Worm (Caenorhabditis elegans): ENCODE results near the gene cri-2.

ce11 chrV:8238290-8238689 is 36.7 kb downstream of the cri-2 start, which contains the start of gene rol-3:
- no peak for TF ChIP-seq W03F9.2 (tag; optimal IDR thresholded peaks at IDR 0.05)
- TF ChIP-seq dao-5 (tag; optimal IDR thresholded peaks at IDR 0.05): no peak
- no peak for TF ChIP-seq him-1 (tag; optimal IDR thresholded peaks at IDR 0.05)
